Worm (Caenorhabditis elegans): Measurements from ENCODE around the gene fbxa-94.

ce11 chrV:15594573-15594972, 21.9 kb downstream of the fbxa-94 start, which contains the start of gene fbxa-139:
- TF ChIP-seq mes-2 (tag; optimal IDR thresholded peaks at IDR 0.05; ENCODE audit: poor library complexity, severe bottlenecking) (no peak), dpl-1 (GFP tag; optimal IDR thresholded peaks at IDR 0.05) (no peak), daf-16 (GFP tag; optimal IDR thresholded peaks at IDR 0.05) (no peak), daf-16 (tag; optimal IDR thresholded peaks at IDR 0.05) (no peak), madf-5 (GFP tag; IDR thresholded peaks at IDR 0.05) (no peak), unc-62 (GFP tag; optimal IDR thresholded peaks at IDR 0.05 in 1 of 2) (no peak), unc-62 (tag; optimal IDR thresholded peaks at IDR 0.05) (no peak), F26F4.8 (GFP tag; conservative IDR thresholded peaks at IDR 0.05) (no peak), pha-4 (GFP tag; IDR thresholded peaks at IDR 0.05) (no peak), pha-4 (tag; optimal IDR thresholded peaks at IDR 0.05) (no peak)

Measured in whole organism, L4 larva.